Worm (Caenorhabditis elegans) whole organism, midembryonic: ENCODE measurements around the gene kin-4.

ENCODE experiments used
- T22C8.4 ChIP-seq: fragments of 200-800 bp; sonication (Bioruptor generic); IDR thresholded peaks from 2 replicates; pipeline ENCODE4 v1.3.6; 2022; ENCODE audit warnings: missing genetic modification characterization, missing compliant biosample characterization
- cog-1 ChIP-seq: sonication (generic microtip); optimal IDR thresholded peaks from 2 replicates; lab custom pipeline; 2016; ENCODE audit warnings: missing genetic modification characterization, missing compliant biosample characterization
- flt-1 ChIP-seq: fragments of 200-800 bp; sonication (Bioruptor generic); IDR thresholded peaks from 2 replicates; pipeline ENCODE4 v1.3.6; 2022; ENCODE audit warnings: missing genetic modification characterization, missing compliant biosample characterization
- klf-2 ChIP-seq: fragments of 200-800 bp; sonication (Bioruptor generic); conservative IDR thresholded peaks from 2 replicates; pipeline ENCODE4 v1.3.6; 2022; ENCODE audit warnings: missing genetic modification reagents, missing genetic modification characterization, missing compliant biosample characterization
- med-1 ChIP-seq: sonication (generic microtip); optimal IDR thresholded peaks from 2 replicates; lab custom pipeline; 2017; ENCODE audit warnings: missing genetic modification characterization, mild to moderate bottlenecking, missing compliant biosample characterization, antibody characterized with exemption, missing genetic modification reagents; ENCODE audit not compliant: insufficient read depth
- ref-1 ChIP-seq: fragments of 200-800 bp; sonication (Bioruptor generic); conservative IDR thresholded peaks from 2 replicates; pipeline ENCODE4 v1.3.6; 2022; ENCODE audit warnings: missing genetic modification reagents, missing genetic modification characterization, missing compliant biosample characterization
- tab-1 ChIP-seq: fragments of 200-800 bp; sonication (Bioruptor generic); IDR thresholded peaks from 2 replicates; pipeline ENCODE4 v1.3.6; 2022; ENCODE audit warnings: missing genetic modification characterization, missing compliant biosample characterization
- ztf-23 ChIP-seq: fragments of 200-800 bp; sonication (Bioruptor generic); IDR thresholded peaks from 2 replicates; pipeline ENCODE4 v1.3.6; 2022; ENCODE audit warnings: missing genetic modification reagents, missing genetic modification characterization, missing compliant biosample characterization
- ztf-29 ChIP-seq: fragments of 200-800 bp; sonication (Bioruptor generic); IDR thresholded peaks from 2 replicates; pipeline ENCODE4 v1.3.6; 2022; ENCODE audit warnings: missing genetic modification reagents, missing genetic modification characterization, missing compliant biosample characterization

Gene kin-4

DNA sequence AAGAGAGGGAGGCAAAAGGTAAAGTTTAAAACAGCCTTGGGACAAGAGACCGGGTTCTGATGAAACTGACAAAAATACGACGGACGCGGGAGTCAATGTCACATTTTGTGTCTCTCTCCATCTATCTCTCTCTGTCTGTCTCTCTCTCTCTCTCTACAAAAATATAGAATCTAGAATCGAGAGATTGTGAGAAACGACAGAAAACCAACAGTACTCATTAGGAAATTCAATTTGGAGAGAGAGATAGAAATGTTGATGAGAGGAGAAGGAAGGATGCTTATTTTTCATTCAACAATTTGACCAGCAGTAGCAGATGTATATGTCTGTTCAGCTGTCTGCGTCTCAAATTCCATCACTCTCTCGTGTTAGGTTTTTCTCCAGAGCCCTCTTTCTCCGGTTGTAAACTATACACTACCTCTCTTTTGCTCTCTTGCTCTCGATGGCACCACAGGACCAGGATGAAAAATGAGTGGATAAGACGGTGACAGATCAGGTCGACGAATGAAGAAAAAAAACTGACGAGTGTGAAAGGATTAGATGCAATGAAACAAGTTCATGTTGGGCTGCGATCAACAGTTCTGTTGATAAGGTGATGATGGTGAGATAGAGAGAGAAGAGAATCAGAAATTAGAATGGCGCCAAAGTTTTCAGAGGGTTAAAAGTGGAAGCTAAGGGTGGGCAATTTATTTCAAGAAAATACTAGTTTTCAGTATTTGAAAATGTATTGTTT lies 64.2 kb downstream of the kin-4 start:
- TF ChIP-seq ztf-23 (GFP tag; lab: Robert Waterston, UW): no peak
- no peak for TF ChIP-seq ref-1 (GFP tag; lab: Robert Waterston, UW)
- TF ChIP-seq tab-1 (GFP tag; lab: Robert Waterston, UW): no peak
- no peak for TF ChIP-seq klf-2
- no peak for TF ChIP-seq T22C8.4 (GFP tag; lab: Robert Waterston, UW)
- no peak for TF ChIP-seq flt-1 (GFP tag; lab: Robert Waterston, UW)
- no peak for TF ChIP-seq cog-1 (tag; lab: Kevin White, UChicago)
- TF ChIP-seq med-1: no peak
- no peak for TF ChIP-seq ztf-29 (GFP tag; lab: Robert Waterston, UW)

DNA sequence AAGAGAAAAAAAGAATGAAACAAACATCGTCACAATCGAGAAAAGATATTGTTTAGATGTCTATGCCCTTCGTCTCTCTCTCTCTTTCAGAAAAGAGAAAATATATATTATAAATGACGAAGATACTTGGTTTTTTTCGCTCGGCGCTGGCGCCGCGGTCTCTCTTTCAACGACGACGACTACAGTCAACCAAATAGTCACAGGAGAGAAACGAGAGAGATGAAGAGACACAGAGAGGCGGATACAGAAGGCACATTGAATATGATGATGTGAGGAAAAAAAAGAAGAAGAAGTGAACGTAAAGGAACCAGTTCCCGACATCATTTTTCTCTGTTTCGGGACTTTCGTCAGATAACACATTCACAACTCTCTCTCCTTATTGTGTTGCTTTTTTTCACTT lies 65.9 kb downstream of the kin-4 start:
- TF ChIP-seq cog-1 (tag; lab: Kevin White, UChicago) (no peak), ztf-23 (GFP tag; lab: Robert Waterston, UW) (no peak), T22C8.4 (GFP tag; lab: Robert Waterston, UW) (no peak)

DNA sequence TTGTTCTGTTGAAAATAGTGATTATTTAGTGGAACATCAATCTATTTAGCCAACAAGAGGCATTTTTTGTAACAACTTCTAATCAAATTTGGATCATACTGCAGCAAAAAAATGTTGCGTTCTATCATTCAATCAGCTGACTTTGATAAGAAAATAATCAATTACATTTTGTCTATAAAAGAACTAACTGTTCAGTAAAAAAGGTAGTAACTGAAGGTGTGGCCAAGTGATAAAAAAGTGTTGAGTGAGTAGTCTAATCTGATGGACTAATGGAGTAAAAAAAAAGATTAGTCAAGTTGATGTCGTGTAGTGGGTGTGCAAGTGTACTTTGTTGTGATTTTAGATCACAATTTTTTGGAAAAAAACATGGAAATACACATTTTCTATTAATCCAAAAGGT lies 66.8 kb downstream of the kin-4 start:
- TF ChIP-seq klf-2 (no peak), ztf-23 (GFP tag; lab: Robert Waterston, UW) (no peak), tab-1 (GFP tag; lab: Robert Waterston, UW) (no peak), flt-1 (GFP tag; lab: Robert Waterston, UW) (no peak)

DNA sequence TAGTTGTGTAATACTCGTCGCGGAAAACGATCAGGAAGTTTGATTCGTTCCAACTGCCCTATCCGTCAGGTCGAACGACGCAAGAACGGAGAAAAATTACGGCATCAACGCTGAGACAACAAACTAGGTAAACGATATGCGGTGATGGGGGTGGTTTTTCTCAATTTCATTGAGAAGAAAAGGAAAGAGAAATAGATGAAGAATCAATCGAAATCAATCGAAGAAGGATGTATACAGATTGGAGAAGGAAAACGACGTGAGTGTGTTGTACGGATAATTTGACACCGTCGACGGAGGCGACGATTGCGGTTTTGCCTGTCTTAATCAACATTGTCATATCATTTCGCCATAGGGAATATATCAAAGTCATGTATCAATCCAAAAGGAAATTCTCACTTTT lies 68.4 kb downstream of the kin-4 start:
- TF ChIP-seq tab-1 (GFP tag; lab: Robert Waterston, UW) (no peak), med-1 (no peak), ztf-23 (GFP tag; lab: Robert Waterston, UW) (no peak), flt-1 (GFP tag; lab: Robert Waterston, UW) (no peak), ztf-29 (GFP tag; lab: Robert Waterston, UW) (no peak), ref-1 (GFP tag; lab: Robert Waterston, UW) (no peak), cog-1 (tag; lab: Kevin White, UChicago) (no peak), T22C8.4 (GFP tag; lab: Robert Waterston, UW) (no peak), klf-2 (no peak)

DNA sequence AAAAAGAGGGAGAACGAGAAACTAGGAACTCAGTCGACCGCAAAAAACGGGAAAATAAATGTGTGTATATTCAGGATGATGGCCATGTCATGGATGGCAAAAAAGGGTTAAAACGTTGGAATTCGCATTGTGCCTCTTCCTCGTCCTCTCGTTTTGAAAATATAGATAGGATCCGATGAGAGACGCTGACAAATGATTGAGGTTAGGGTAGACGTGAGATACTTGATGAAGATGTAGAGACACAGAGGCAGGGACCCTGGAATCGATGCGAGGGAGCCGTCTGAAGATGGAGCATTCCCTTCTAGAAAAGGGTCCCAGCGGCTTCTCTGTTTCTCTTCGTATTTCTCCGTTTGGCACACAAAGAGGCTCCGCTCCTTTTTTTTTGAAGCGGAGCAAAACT lies 69.4 kb downstream of the kin-4 start:
- no peak for TF ChIP-seq ztf-29 (GFP tag; lab: Robert Waterston, UW)
- no peak for TF ChIP-seq ref-1 (GFP tag; lab: Robert Waterston, UW)
- TF ChIP-seq cog-1 (tag; lab: Kevin White, UChicago): no peak
- TF ChIP-seq ztf-23 (GFP tag; lab: Robert Waterston, UW): 0 out of 2 replicates have a peak, but pooled peaks have one; percentile 15
- TF ChIP-seq flt-1 (GFP tag; lab: Robert Waterston, UW): no peak
